Worm (Caenorhabditis elegans): Measurements from ENCODE around the gene B0416.5.

B0416.5 gene

ce11 chrX:9243257-9243656, 27.4 kb downstream of the B0416.5 start, which contains the start of gene gpa-12:
TSS of gene gpa-12 (plus strand) at chrX:9243557.
- TF ChIP-seq atf-7 (tag; optimal IDR thresholded peaks at IDR 0.05) (no peak), rec-8 (tag; optimal IDR thresholded peaks at IDR 0.05) (no peak), F10E7.11 (tag; optimal IDR thresholded peaks at IDR 0.05) (no peak), snpc-1.3 (tag; optimal IDR thresholded peaks at IDR 0.05; ENCODE audit: insufficient read depth) (no peak), die-1 (tag; optimal IDR thresholded peaks at IDR 0.05) (no peak), C17E4.6 (GFP tag; IDR thresholded peaks at IDR 0.05) (no peak), chd-7 (tag; optimal IDR thresholded peaks at IDR 0.05) (no peak), Y95B8A.8 (GFP tag; IDR thresholded peaks at IDR 0.05) (no peak), ztf-6 (GFP tag; IDR thresholded peaks at IDR 0.05) (no peak), nfya-1 (tag; optimal IDR thresholded peaks at IDR 0.05; ENCODE audit: borderline replicate concordance, insufficient read depth) (no peak), F52B5.7 (tag; optimal IDR thresholded peaks at IDR 0.05) (no peak)

- TF ChIP-seq Y67H2A.10 (GFP tag; conservative IDR thresholded peaks at IDR 0.05) = no peak
These were observed 28.5 kb downstream of the B0416.5 start, which contains the start of gene lgc-4 for ce11 chrX:9242123-9242522. TSS of gene lgc-4 (minus strand) at chrX:9242223.

ce11 chrX:9238692-9239091, 32.0 kb downstream of the B0416.5 start:
- TF ChIP-seq Y53G8AR.9 (GFP tag; conservative IDR thresholded peaks at IDR 0.05) = no peak
- no peak for TF ChIP-seq madf-3 (GFP tag; IDR thresholded peaks at IDR 0.05)
- TF ChIP-seq B0035.1 (tag; optimal IDR thresholded peaks at IDR 0.05) = peak; percentile 36
- peak; percentile 69 for TF ChIP-seq nhr-179 (tag; optimal IDR thresholded peaks at IDR 0.05)
- peak; percentile 88 for TF ChIP-seq tbp1 (GFP tag; optimal IDR thresholded peaks at IDR 0.05)
- no peak for TF ChIP-seq ztf-28 (GFP tag; IDR thresholded peaks at IDR 0.05)
- TF ChIP-seq chd-7 (tag; optimal IDR thresholded peaks at IDR 0.05) = peak; percentile 42
- TF ChIP-seq lsy-27 (tag; optimal IDR thresholded peaks at IDR 0.05; ENCODE audit: borderline replicate concordance, insufficient read depth) = peak; percentile 13
- peak; percentile 83 for TF ChIP-seq snpc-1.3 (tag; optimal IDR thresholded peaks at IDR 0.05; ENCODE audit: insufficient read depth)
- TF ChIP-seq dox-1 (GFP tag; IDR thresholded peaks at IDR 0.05) = no peak; the same call in 1 of the 2 replicates
- TF ChIP-seq F22D6.2 (tag; optimal IDR thresholded peaks at IDR 0.05) = no peak
- TF ChIP-seq madf-8 (GFP tag; conservative IDR thresholded peaks at IDR 0.05) = no peak
- no peak for TF ChIP-seq hmg-1.2 (GFP tag; IDR thresholded peaks at IDR 0.05)
- TF ChIP-seq madf-10 (tag; optimal IDR thresholded peaks at IDR 0.05) = peak; percentile 24
- TF ChIP-seq ztf-6 (GFP tag; IDR thresholded peaks at IDR 0.05) = no peak
- no peak for TF ChIP-seq attf-3 (GFP tag; conservative IDR thresholded peaks at IDR 0.05)
- TF ChIP-seq F52B5.7 (tag; optimal IDR thresholded peaks at IDR 0.05) = peak; percentile 33
- TF ChIP-seq D2030.7 (GFP tag; IDR thresholded peaks at IDR 0.05) = peak; percentile 56
- TF ChIP-seq Y53F4B.3 (GFP tag; IDR thresholded peaks at IDR 0.05) = no peak
- no peak for TF ChIP-seq akir-1 (GFP tag; optimal IDR thresholded peaks at IDR 0.05)
- no peak for TF ChIP-seq aptf-2 (GFP tag; conservative IDR thresholded peaks at IDR 0.05)
- no peak for TF ChIP-seq ztf-22 (GFP tag; optimal IDR thresholded peaks at IDR 0.05)
- peak; percentile 86 for TF ChIP-seq die-1 (tag; optimal IDR thresholded peaks at IDR 0.05)
- TF ChIP-seq lir-1 (GFP tag; conservative IDR thresholded peaks at IDR 0.05) = no peak
- peak; percentile 60 for TF ChIP-seq somi-1 (GFP tag; optimal IDR thresholded peaks at IDR 0.05)
- TF ChIP-seq dpl-1 (GFP tag; optimal IDR thresholded peaks at IDR 0.05) = no peak
- TF ChIP-seq mcd-1 (GFP tag; IDR thresholded peaks at IDR 0.05) = no peak
- peak; percentile 74 for TF ChIP-seq mes-4 (tag; optimal IDR thresholded peaks at IDR 0.05)
- no peak for TF ChIP-seq tbx-9 (tag; optimal IDR thresholded peaks at IDR 0.05; ENCODE audit: borderline replicate concordance)
- no peak for TF ChIP-seq ceh-91 (GFP tag; IDR thresholded peaks at IDR 0.05)
- peak; percentile 86; the same call in 1 of the 2 replicates for TF ChIP-seq ztf-25 (GFP tag; IDR thresholded peaks at IDR 0.05)
- peak; percentile 91 for TF ChIP-seq rpc-1 (optimal IDR thresholded peaks at IDR 0.05)
- peak; percentile 98 for TF ChIP-seq rpc-1 (tag; optimal IDR thresholded peaks at IDR 0.05)
- TF ChIP-seq ceh-27 (GFP tag; optimal IDR thresholded peaks at IDR 0.05) = peak; percentile 6
- peak; percentile 61 for TF ChIP-seq F57A8.1 (GFP tag; optimal IDR thresholded peaks at IDR 0.05)
- no peak for TF ChIP-seq bed-1 (GFP tag; IDR thresholded peaks at IDR 0.05)
- TF ChIP-seq nhr-80 (tag; optimal IDR thresholded peaks at IDR 0.05) = peak; percentile 6
- TF ChIP-seq F39B2.1 (GFP tag; IDR thresholded peaks at IDR 0.05) = no peak
